Fruit fly (Drosophila melanogaster): Measurements from ENCODE around the gene CG11698.

Gene CG11698

DNA sequence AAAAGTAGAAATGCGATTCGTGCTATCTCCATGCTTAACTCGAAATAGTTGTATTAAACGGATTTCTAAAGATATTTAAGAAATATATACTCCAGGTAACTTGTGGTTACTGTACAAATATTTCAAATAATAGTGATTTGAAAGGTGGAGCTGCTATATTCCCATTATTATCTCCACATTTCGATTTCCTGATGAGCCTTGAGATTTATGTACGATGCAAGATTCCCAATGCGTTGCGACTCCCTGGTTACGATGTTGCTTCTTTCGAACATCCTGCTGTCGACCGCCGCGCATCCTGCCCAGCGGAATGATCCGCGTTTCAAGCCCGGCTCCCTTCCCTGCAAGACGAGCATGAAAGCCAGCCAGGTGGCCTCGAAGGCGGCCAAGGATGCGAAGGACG, at the start of gene CG11698, which contains the start of gene CG11694:
CG11698 (plus strand) TSS at position 152 of the 400 bp plus-strand sequence.
CG11694 (minus strand) TSS at position 101 of the 400 bp plus-strand sequence.
- TF ChIP-seq CG15710 (tag; optimal IDR thresholded peaks at IDR 0.05) (no peak), D1 (tag; optimal IDR thresholded peaks at IDR 0.05) (no peak), rn (GFP tag; IDR thresholded peaks at IDR 0.05) (no peak), CG32121 (GFP tag; IDR thresholded peaks at IDR 0.05) (no peak)

DNA sequence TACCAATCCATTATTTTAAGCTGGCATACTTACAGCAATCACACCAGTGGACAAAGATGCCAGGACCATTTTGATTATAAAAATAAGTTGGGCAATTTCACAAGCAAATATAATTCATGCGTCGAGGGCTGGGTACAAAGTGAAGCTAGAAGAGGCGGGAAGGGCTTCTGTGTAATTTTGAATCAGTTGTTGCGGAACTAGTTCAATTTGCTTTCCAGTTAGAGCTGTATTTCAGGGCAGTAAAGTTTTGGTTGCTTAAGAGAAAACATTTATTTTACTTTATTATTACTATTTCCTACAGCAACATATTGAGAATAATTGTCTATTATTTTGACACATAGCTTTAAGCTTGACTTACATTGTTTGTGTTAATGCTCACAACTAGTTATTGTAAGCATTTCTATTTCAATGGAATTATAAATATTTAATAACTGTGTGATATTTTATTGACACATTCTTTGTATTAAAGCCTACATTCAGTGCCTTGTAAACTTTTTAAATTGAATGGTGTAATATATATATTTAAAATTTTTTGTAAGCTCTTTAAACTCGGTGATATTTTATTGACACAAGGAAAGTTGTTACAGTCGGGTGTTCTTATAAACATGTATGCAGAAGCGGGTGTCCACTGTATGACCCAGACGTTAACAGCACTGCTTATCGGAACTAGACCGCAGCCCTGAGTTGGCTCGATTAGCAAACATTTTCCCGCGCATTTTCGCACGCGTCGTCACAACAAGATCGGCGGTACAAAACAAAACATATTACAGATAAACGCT, 47.5 kb upstream of the CG11698 start, which contains the start of the genes RPA1 and Mcm2:
RPA1 (minus strand) TSS at position 150 of the 779 bp plus-strand sequence.
Mcm2 (plus strand) TSS at position 669 of the 779 bp plus-strand sequence.
- TF ChIP-seq D1 (tag; optimal IDR thresholded peaks at IDR 0.05), result no peak
- peak; percentile 73 for TF ChIP-seq rn (GFP tag; IDR thresholded peaks at IDR 0.05)
- TF ChIP-seq CG12605 (GFP tag; IDR thresholded peaks at IDR 0.05), result no peak
- TF ChIP-seq EcR (GFP tag; optimal IDR thresholded peaks at IDR 0.05), result no peak
- peak; percentile 85 for TF ChIP-seq CG4496 (GFP tag; IDR thresholded peaks at IDR 0.05)
- peak; percentile 71; the same call in 1 of the 2 replicates for TF ChIP-seq Ets98B (GFP tag; IDR thresholded peaks at IDR 0.05)
- no peak for TF ChIP-seq CG13204 (GFP tag; optimal IDR thresholded peaks at IDR 0.05)
- TF ChIP-seq CG32121 (GFP tag; IDR thresholded peaks at IDR 0.05), result peak; percentile 73
- no peak for TF ChIP-seq gl (tag; optimal IDR thresholded peaks at IDR 0.05)
- TF ChIP-seq CG9948 (tag; optimal IDR thresholded peaks at IDR 0.05), result peak; percentile 77
- peak; percentile 65 for TF ChIP-seq CG34367 (tag; optimal IDR thresholded peaks at IDR 0.05)
- peak; percentile 39; the same call in 1 of the 2 replicates for TF ChIP-seq CG10348 (GFP tag; IDR thresholded peaks at IDR 0.05)
- TF ChIP-seq CG8159 (tag; optimal IDR thresholded peaks at IDR 0.05), result peak; percentile 83
- TF ChIP-seq CG17806 (tag; optimal IDR thresholded peaks at IDR 0.05), result peak; percentile 70
- TF ChIP-seq Pif1B (GFP tag; optimal IDR thresholded peaks at IDR 0.05), result no peak
- TF ChIP-seq Snoo (tag; optimal IDR thresholded peaks at IDR 0.05), result peak; percentile 85
- TF ChIP-seq CG15710 (tag; optimal IDR thresholded peaks at IDR 0.05), result peak; percentile 83
- TF ChIP-seq fd96Ca (GFP tag; IDR thresholded peaks at IDR 0.05), result peak; percentile 61; the same call in 2 of the 3 replicates
- TF ChIP-seq CG8301 (tag; optimal IDR thresholded peaks at IDR 0.05), result peak; percentile 64
- TF ChIP-seq Pif1A (GFP tag; optimal IDR thresholded peaks at IDR 0.05), result no peak
- no peak for TF ChIP-seq CG14655 (GFP tag; optimal IDR thresholded peaks at IDR 0.05)

DNA sequence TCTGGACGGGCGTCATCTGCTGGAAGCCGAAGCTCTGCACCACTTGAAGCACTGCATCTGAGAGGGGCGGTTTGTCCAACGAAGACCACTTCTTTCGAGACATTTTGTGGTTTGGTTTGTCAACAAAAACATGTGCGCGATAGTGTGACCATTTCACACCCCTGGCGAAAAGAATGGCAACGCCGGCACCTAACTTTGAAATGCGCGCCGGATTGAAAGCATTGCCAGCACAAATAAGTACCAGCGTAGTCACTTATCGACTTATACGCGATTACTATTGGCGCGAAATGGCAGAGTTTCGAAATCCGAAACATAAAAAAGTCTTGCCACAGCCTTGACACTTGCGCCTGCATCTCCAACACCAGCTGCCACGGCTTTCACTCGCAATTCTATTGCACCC, 42.2 kb upstream of the CG11698 start, which contains the start of gene CG9630:
CG9630 (minus strand) TSS at position 157 of the 400 bp plus-strand sequence.
- TF ChIP-seq Snoo (tag; optimal IDR thresholded peaks at IDR 0.05) (no peak), Pif1A (GFP tag; optimal IDR thresholded peaks at IDR 0.05) (no peak), CG4496 (GFP tag; IDR thresholded peaks at IDR 0.05) (no peak), CG13204 (GFP tag; optimal IDR thresholded peaks at IDR 0.05) (no peak), CG34367 (tag; optimal IDR thresholded peaks at IDR 0.05) (no peak), rn (GFP tag; IDR thresholded peaks at IDR 0.05) (no peak), CG10348 (GFP tag; IDR thresholded peaks at IDR 0.05) (no peak), fd96Ca (GFP tag; IDR thresholded peaks at IDR 0.05) (no peak), EcR (GFP tag; optimal IDR thresholded peaks at IDR 0.05) (no peak), gl (tag; optimal IDR thresholded peaks at IDR 0.05) (no peak), CG9948 (tag; optimal IDR thresholded peaks at IDR 0.05) (no peak), CG32121 (GFP tag; IDR thresholded peaks at IDR 0.05) (no peak), D1 (tag; optimal IDR thresholded peaks at IDR 0.05) (no peak), CG8301 (tag; optimal IDR thresholded peaks at IDR 0.05) (no peak), CG8159 (tag; optimal IDR thresholded peaks at IDR 0.05) (no peak), CG15710 (tag; optimal IDR thresholded peaks at IDR 0.05) (no peak)

DNA sequence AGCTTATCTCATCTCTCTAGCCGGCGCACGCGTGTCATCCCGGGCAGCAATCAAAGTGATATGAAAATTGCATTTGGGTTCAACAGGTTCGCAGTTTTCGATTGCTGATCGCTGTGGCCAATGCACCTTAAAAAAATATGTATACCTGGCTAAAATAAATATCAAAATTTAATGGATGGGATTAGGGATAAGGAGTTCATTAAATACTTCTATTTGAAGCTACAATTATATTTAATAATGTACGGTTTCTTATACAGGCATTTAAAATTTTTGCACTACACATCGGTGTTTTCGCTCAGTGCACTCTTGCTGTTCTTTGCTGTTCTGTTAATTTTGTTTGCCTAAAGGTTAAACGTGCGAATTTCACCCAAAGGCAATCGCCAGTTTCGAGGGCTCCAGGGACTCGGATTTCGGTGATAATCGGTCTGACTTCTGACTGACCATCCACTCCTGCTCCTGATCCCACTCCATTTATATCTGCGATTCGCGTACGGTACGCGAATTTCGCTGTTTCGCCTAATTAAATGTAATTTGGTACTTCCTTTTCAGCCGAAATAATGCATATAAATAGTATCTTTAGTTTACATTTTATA, 39.3 kb upstream of the CG11698 start:
- TF ChIP-seq CG17806 (tag; optimal IDR thresholded peaks at IDR 0.05), result no peak
- peak; percentile 56 for TF ChIP-seq Snoo (tag; optimal IDR thresholded peaks at IDR 0.05)

DNA sequence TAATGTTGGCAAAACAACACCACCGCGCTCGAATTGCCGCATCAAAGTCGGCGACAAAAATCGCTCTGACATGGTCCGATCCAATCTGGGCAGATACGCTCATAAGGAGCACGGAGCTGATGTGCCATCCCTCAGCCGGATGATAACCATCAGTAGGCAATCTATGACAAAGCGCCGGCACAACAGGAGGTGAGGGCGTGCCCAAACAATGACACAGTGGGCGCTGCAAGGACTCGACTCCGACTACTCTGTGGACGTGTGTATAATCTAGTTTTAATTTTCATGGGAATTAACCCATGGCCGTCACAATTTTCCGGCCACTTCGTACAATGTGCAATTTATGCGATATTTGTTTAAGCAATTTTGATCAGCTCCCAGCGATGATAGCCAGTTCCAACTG, 37.0 kb upstream of the CG11698 start:
- TF ChIP-seq EcR (GFP tag; optimal IDR thresholded peaks at IDR 0.05) (no peak), D1 (tag; optimal IDR thresholded peaks at IDR 0.05) (no peak)

DNA sequence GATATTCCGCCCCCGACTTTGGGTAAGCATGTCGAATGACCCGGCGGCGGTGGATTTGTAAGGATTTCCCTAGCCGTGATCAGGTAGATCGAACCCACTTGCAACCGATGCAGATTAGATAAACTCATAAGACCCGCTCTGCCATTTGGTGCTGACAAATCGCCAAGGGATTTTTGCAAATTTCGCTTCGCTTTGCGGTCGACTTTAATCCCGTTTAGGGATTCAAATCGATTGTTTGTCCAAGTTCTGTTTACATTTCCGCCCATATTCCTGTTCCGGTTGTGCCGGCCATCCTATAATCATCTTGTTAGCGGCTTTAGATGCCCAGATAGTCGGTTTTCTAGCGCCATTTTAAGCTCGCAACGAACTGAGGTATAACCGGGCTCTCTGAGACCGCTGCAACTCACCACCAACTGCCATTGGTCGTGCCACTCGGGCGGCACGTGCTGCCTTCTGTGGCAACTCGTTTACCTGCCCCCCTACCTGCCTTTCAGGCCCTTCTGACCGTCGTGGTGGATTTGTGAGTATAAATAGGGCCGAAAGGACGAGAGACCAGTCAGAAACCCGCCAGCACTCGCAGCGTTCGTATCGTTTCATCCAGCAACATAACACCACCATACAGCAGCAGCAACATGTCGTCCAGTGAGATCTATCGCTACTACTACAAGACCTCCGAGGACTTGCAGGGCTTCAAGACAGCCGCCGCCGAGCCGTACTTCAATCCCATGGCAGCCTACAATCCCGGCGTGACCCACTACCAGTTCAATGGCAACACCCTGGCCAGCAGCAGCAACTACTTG, 34.3 kb upstream of the CG11698 start, which contains the start of gene ato:
ato (plus strand) TSS at position 559 of the 800 bp plus-strand sequence.
- TF ChIP-seq CG8301 (tag; optimal IDR thresholded peaks at IDR 0.05) (no peak), CG8159 (tag; optimal IDR thresholded peaks at IDR 0.05) (no peak), CG14655 (GFP tag; optimal IDR thresholded peaks at IDR 0.05) (no peak), rn (GFP tag; IDR thresholded peaks at IDR 0.05) (no peak), CG13204 (GFP tag; optimal IDR thresholded peaks at IDR 0.05) (peak; percentile 18), D1 (tag; optimal IDR thresholded peaks at IDR 0.05) (no peak)
